Fruit fly (Drosophila melanogaster) whole organism, embryonic: ENCODE data around the gene uif.
A peak's percentile ranks its signal among the peaks of the same experiment; 100 is the strongest.

Experiments
- CG10274 ChIP-seq: fragments of 200-800 bp; sonication (Bioruptor generic); optimal IDR thresholded peaks from 3 replicates; lab custom pipeline; 2017; ENCODE audit warnings: missing biosample characterization, mild to moderate bottlenecking, missing genetic modification characterization
- CG11696 ChIP-seq: fragments of 200-800 bp; sonication (Bioruptor generic); IDR thresholded peaks from 2 replicates; pipeline ENCODE4 v1.3.6; 2022; ENCODE audit warnings: missing biosample characterization, missing genetic modification characterization
- CG12071 ChIP-seq: fragments of 200-800 bp; sonication (Bioruptor generic); optimal IDR thresholded peaks from 3 replicates; lab custom pipeline; 2018; ENCODE audit warnings: missing biosample characterization, mild to moderate bottlenecking, missing genetic modification characterization
- CG12104 ChIP-seq: fragments of 200-800 bp; sonication (Bioruptor generic); optimal IDR thresholded peaks from 3 replicates; lab custom pipeline; 2016; ENCODE audit warnings: missing biosample characterization, missing genetic modification characterization
- CG12155 ChIP-seq: fragments of 200-800 bp; sonication (Bioruptor generic); optimal IDR thresholded peaks from 3 replicates; lab custom pipeline; 2016; ENCODE audit warnings: missing biosample characterization, missing genetic modification characterization
- CG12299 ChIP-seq: fragments of 200-800 bp; sonication (Bioruptor generic); optimal IDR thresholded peaks from 2 replicates; lab custom pipeline; 2018; ENCODE audit warnings: missing biosample characterization, mild to moderate bottlenecking, missing genetic modification characterization
- CG14050 ChIP-seq: fragments of 200-800 bp; sonication (Bioruptor generic); IDR thresholded peaks from 3 replicates; pipeline ENCODE4 v1.3.6; 2022; ENCODE audit warnings: missing biosample characterization, missing genetic modification characterization
- CG14860 ChIP-seq: fragments of 200-800 bp; sonication (Bioruptor generic); IDR thresholded peaks from 3 replicates; pipeline ENCODE4 v1.3.6; 2022; ENCODE audit warnings: missing biosample characterization, missing genetic modification characterization; ENCODE audit not compliant: partially characterized antibody
- CG17328 ChIP-seq: fragments of 200-800 bp; sonication (Bioruptor generic); IDR thresholded peaks from 2 replicates; pipeline ENCODE4 v1.3.6; 2022; ENCODE audit warnings: missing biosample characterization, missing genetic modification characterization
- CG2120 ChIP-seq: fragments of 200-800 bp; sonication (Bioruptor generic); optimal IDR thresholded peaks from 3 replicates; lab custom pipeline; 2016; ENCODE audit warnings: missing biosample characterization, missing genetic modification characterization
- CG2129 ChIP-seq: fragments of 200-800 bp; sonication (Bioruptor generic); IDR thresholded peaks from 2 replicates; pipeline ENCODE4 v1.3.6; 2022; ENCODE audit warnings: missing biosample characterization, missing genetic modification characterization; ENCODE audit not compliant: partially characterized antibody
- CG2199 ChIP-seq: fragments of 200-800 bp; sonication (Bioruptor generic); IDR thresholded peaks from 3 replicates; pipeline ENCODE4 v1.3.6; 2022; ENCODE audit warnings: missing biosample characterization, missing genetic modification characterization
- CG2712 ChIP-seq: fragments of 200-800 bp; optimal IDR thresholded peaks from 3 replicates; lab custom pipeline; 2019; ENCODE audit warnings: missing biosample characterization, mild to moderate bottlenecking, missing genetic modification characterization, moderate library complexity
- CG31388 ChIP-seq: fragments of 200-800 bp; sonication (Bioruptor generic); optimal IDR thresholded peaks from 2 replicates; lab custom pipeline; 2016; ENCODE audit warnings: missing biosample characterization, missing genetic modification characterization
- CG3281 ChIP-seq: fragments of 200-800 bp; sonication (Bioruptor generic); optimal IDR thresholded peaks from 3 replicates; lab custom pipeline; 2017; ENCODE audit warnings: missing biosample characterization, mild to moderate bottlenecking, missing genetic modification characterization
- CG3847 ChIP-seq: fragments of 200-800 bp; sonication (Bioruptor generic); IDR thresholded peaks from 2 replicates; pipeline ENCODE4 v1.3.6; 2022; ENCODE audit warnings: missing biosample characterization, missing genetic modification characterization
- CG4707 ChIP-seq: fragments of 200-800 bp; sonication (Bioruptor generic); optimal IDR thresholded peaks from 2 replicates; lab custom pipeline; 2018; ENCODE audit warnings: missing biosample characterization, mild to moderate bottlenecking, missing genetic modification characterization, moderate library complexity
- CG4730 ChIP-seq: fragments of 200-800 bp; sonication (Bioruptor generic); IDR thresholded peaks from 2 replicates; pipeline ENCODE4 v1.3.6; 2022; ENCODE audit warnings: missing biosample characterization, missing genetic modification characterization
- CG5180 ChIP-seq: fragments of 200-800 bp; sonication (Bioruptor generic); optimal IDR thresholded peaks from 3 replicates; lab custom pipeline; 2017; ENCODE audit warnings: missing biosample characterization, missing genetic modification characterization, mild to moderate bottlenecking, moderate library complexity, missing genetic modification reagents
- CG7745 ChIP-seq: fragments of 200-800 bp; sonication (Bioruptor generic); optimal IDR thresholded peaks from 2 replicates; lab custom pipeline; 2018; ENCODE audit warnings: missing biosample characterization, mild to moderate bottlenecking, missing genetic modification characterization, moderate library complexity
- CG9437 ChIP-seq: fragments of 200-800 bp; sonication (Bioruptor generic); optimal IDR thresholded peaks from 2 replicates; lab custom pipeline; 2018; ENCODE audit warnings: missing biosample characterization, mild to moderate bottlenecking, missing genetic modification characterization
- Camta ChIP-seq: fragments of 200-800 bp; sonication (Bioruptor generic); optimal IDR thresholded peaks from 2 replicates; lab custom pipeline; 2016; ENCODE audit warnings: missing biosample characterization, missing genetic modification characterization
- CrebB ChIP-seq: fragments of 200-800 bp; sonication (Bioruptor generic); optimal IDR thresholded peaks from 3 replicates; lab custom pipeline; 2018; ENCODE audit warnings: missing biosample characterization, mild to moderate bottlenecking, missing genetic modification characterization
- Ets97D ChIP-seq: fragments of 200-800 bp; sonication (Bioruptor generic); optimal IDR thresholded peaks from 3 replicates; lab custom pipeline; 2016; ENCODE audit warnings: missing biosample characterization, missing genetic modification characterization
- GATAe ChIP-seq: fragments of 200-800 bp; sonication (Bioruptor generic); conservative IDR thresholded peaks from 2 replicates; pipeline ENCODE4 v1.3.6; 2022; ENCODE audit warnings: missing biosample characterization, missing genetic modification characterization
- Hey ChIP-seq: fragments of 200-800 bp; sonication (Bioruptor generic); optimal IDR thresholded peaks from 3 replicates; lab custom pipeline; 2018; ENCODE audit warnings: missing biosample characterization, mild to moderate bottlenecking, missing genetic modification characterization
- MESR4 ChIP-seq: fragments of 200-800 bp; sonication (Bioruptor generic); optimal IDR thresholded peaks from 2 replicates; lab custom pipeline; 2018; ENCODE audit warnings: missing biosample characterization, mild to moderate bottlenecking, missing genetic modification characterization, moderate library complexity
- Pdp1 ChIP-seq, 2 experiments: fragments of 200-800 bp; sonication (Bioruptor generic); optimal IDR thresholded peaks; 3 replicates each; lab custom pipeline; 2016; ENCODE audit warnings: missing biosample characterization in 2 of 2, missing genetic modification characterization in 2 of 2, mild to moderate bottlenecking in 1 of 2, moderate library complexity in 1 of 2
- Poxn ChIP-seq: fragments of 200-800 bp; sonication (Bioruptor generic); IDR thresholded peaks from 2 replicates; pipeline ENCODE4 v1.3.6; 2022; ENCODE audit warnings: missing biosample characterization, missing genetic modification characterization
- Ptx1 ChIP-seq: fragments of 200-800 bp; sonication (Bioruptor generic); IDR thresholded peaks from 2 replicates; pipeline ENCODE4 v1.3.6; 2022; ENCODE audit warnings: missing biosample characterization, missing genetic modification characterization
- Ravus ChIP-seq: fragments of 200-800 bp; sonication (Bioruptor generic); IDR thresholded peaks from 2 replicates; pipeline ENCODE4 v1.3.6; 2022; ENCODE audit warnings: missing biosample characterization, missing genetic modification characterization
- Rfx ChIP-seq: fragments of 200-800 bp; sonication (Bioruptor generic); IDR thresholded peaks from 2 replicates; pipeline ENCODE4 v1.3.6; 2022; ENCODE audit warnings: missing biosample characterization, missing genetic modification characterization
- Rx ChIP-seq: fragments of 200-800 bp; sonication (Bioruptor generic); IDR thresholded peaks from 2 replicates; pipeline ENCODE4 v1.3.6; 2022; ENCODE audit warnings: missing biosample characterization, missing genetic modification characterization
- Taf1 ChIP-seq: fragments of 200-800 bp; sonication (Bioruptor generic); IDR thresholded peaks from 2 replicates; pipeline ENCODE4 v1.3.6; 2022; ENCODE audit warnings: missing biosample characterization, missing genetic modification characterization
- Trl ChIP-seq, 3 experiments: fragments of >200 bp in 2 of 3; fragments of 200-800 bp in 1 of 3; sonication (Bioruptor generic) in 1 of 3; optimal IDR thresholded peaks; 2 replicates in 1 of 3; 3 replicates in 2 of 3; lab custom pipeline; 2016 to 2017; ENCODE audit warnings: missing biosample characterization in 1 of 3, missing genetic modification characterization in 1 of 3
- btn ChIP-seq: fragments of 200-800 bp; sonication (Bioruptor generic); optimal IDR thresholded peaks from 2 replicates; lab custom pipeline; 2016; ENCODE audit warnings: missing biosample characterization, missing genetic modification characterization
- cas ChIP-seq: fragments of 200-800 bp; sonication (Bioruptor generic); IDR thresholded peaks from 2 replicates; pipeline ENCODE4 v1.3.6; 2022; ENCODE audit warnings: missing biosample characterization, missing genetic modification characterization
- ftz-f1 ChIP-seq: fragments of 200-800 bp; sonication (Bioruptor generic); optimal IDR thresholded peaks from 2 replicates; lab custom pipeline; 2016; ENCODE audit warnings: missing biosample characterization, missing genetic modification characterization
- gsb ChIP-seq: fragments of 200-800 bp; sonication (Bioruptor generic); IDR thresholded peaks from 2 replicates; pipeline ENCODE4 v1.3.6; 2022; ENCODE audit warnings: missing biosample characterization, missing genetic modification characterization
- mam ChIP-seq: fragments of 200-800 bp; sonication (Bioruptor generic); optimal IDR thresholded peaks from 3 replicates; lab custom pipeline; 2016; ENCODE audit warnings: missing biosample characterization, missing genetic modification characterization
- pum ChIP-seq: fragments of 200-800 bp; sonication (Bioruptor generic); optimal IDR thresholded peaks from 2 replicates; lab custom pipeline; 2016; ENCODE audit warnings: missing biosample characterization, missing genetic modification characterization
- run ChIP-seq: fragments of 200-800 bp; sonication (Bioruptor generic); optimal IDR thresholded peaks from 3 replicates; lab custom pipeline; 2018; ENCODE audit warnings: missing biosample characterization, mild to moderate bottlenecking, missing genetic modification characterization
- sim ChIP-seq: fragments of 200-800 bp; sonication (Bioruptor generic); IDR thresholded peaks from 2 replicates; pipeline ENCODE4 v1.3.6; 2022; ENCODE audit warnings: missing biosample characterization, missing genetic modification characterization
- slp2 ChIP-seq: fragments of 200-800 bp; sonication (Bioruptor generic); optimal IDR thresholded peaks from 2 replicates; lab custom pipeline; 2016; ENCODE audit warnings: missing biosample characterization, missing genetic modification characterization
- ttk ChIP-seq: fragments of 200-800 bp; sonication (Bioruptor generic); IDR thresholded peaks from 2 replicates; pipeline ENCODE4 v2.1.2; 2022; ENCODE audit warnings: missing biosample characterization, missing genetic modification characterization
- tup ChIP-seq: fragments of 200-800 bp; sonication (Bioruptor generic); optimal IDR thresholded peaks from 2 replicates; lab custom pipeline; 2016; ENCODE audit warnings: missing biosample characterization, mild to moderate bottlenecking, missing genetic modification characterization, moderate library complexity
- tx ChIP-seq: fragments of 200-800 bp; sonication (Bioruptor generic); optimal IDR thresholded peaks from 2 replicates; lab custom pipeline; 2016; ENCODE audit warnings: missing biosample characterization, missing genetic modification characterization
- unc-4 ChIP-seq: fragments of 200-800 bp; sonication (Bioruptor generic); IDR thresholded peaks from 2 replicates; pipeline ENCODE4 v1.3.6; 2022; ENCODE audit warnings: missing biosample characterization, missing genetic modification characterization; ENCODE audit not compliant: partially characterized antibody
- unpg ChIP-seq: fragments of 200-800 bp; sonication (Bioruptor generic); optimal IDR thresholded peaks from 3 replicates; lab custom pipeline; 2018; ENCODE audit warnings: missing biosample characterization, mild to moderate bottlenecking, missing genetic modification characterization, moderate library complexity
- wek ChIP-seq: fragments of 200-800 bp; sonication (Bioruptor generic); optimal IDR thresholded peaks from 3 replicates; lab custom pipeline; 2018; ENCODE audit warnings: missing biosample characterization, mild to moderate bottlenecking, missing genetic modification characterization, moderate library complexity
- z ChIP-seq: fragments of 200-800 bp; sonication (Bioruptor generic); IDR thresholded peaks from 3 replicates; pipeline ENCODE4 v1.3.6; 2022; ENCODE audit warnings: missing biosample characterization, missing genetic modification characterization

The uif gene

DNA sequence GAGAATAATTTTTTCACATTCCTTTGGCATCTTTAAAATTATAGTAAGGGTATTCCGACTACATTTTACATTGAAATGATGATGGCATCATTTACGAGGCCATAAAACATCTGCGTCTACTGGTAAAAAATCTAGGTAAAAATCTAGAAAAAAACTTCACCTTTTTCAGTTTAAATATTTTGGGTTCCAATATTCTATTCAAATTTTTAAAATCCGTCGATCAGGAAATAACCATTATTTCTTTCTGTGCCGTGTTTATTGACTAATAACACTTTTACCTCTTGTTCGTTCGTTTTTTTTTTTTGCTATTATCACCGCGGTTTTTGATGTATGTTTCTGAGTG is 29.2 kb upstream of the uif start (continued):
- TF ChIP-seq Rfx (GFP tag; lab: Robert Waterston, UW) = peak; percentile 70
- TF ChIP-seq CG2120 (GFP tag; lab: Kevin White, UChicago) = peak; percentile 70
- peak; percentile 48; the same call in 1 of the 2 replicates for TF ChIP-seq CG17328 (GFP tag; lab: Robert Waterston, UW)
- TF ChIP-seq CrebB = no peak
- no peak for TF ChIP-seq CG3281 (GFP tag; lab: Kevin White, UChicago)
- TF ChIP-seq wek (GFP tag; lab: Kevin White, UChicago) = peak; percentile 43
- no peak for TF ChIP-seq CG7745 (tag; lab: Kevin White, UChicago)
- TF ChIP-seq CG12104 (GFP tag; lab: Kevin White, UChicago) = peak; percentile 58
- TF ChIP-seq Rx = peak; percentile 2; the same call in 1 of the 2 replicates
- TF ChIP-seq Camta = peak; percentile 57
- no peak for TF ChIP-seq CG2129 (GFP tag; lab: Robert Waterston, UW)
- no peak for TF ChIP-seq Trl (optimal IDR thresholded peaks at IDR 0.05; lab: Kevin White, UChicago)
- peak; percentile 28 for TF ChIP-seq Trl (GFP tag; optimal IDR thresholded peaks at IDR 0.05; lab: Kevin White, UChicago)
- TF ChIP-seq CG4707 = no peak
- TF ChIP-seq CG9437 (GFP tag; lab: Kevin White, UChicago) = peak; percentile 41
- TF ChIP-seq CG14050 (GFP tag; lab: Robert Waterston, UW) = 0 out of 3 replicates have a peak, but pooled peaks have one; percentile 11
- TF ChIP-seq CG12155 = peak; percentile 58
- TF ChIP-seq Poxn (GFP tag; lab: Robert Waterston, UW) = 0 out of 2 replicates have a peak, but pooled peaks have one; percentile 4
- no peak for TF ChIP-seq gsb (GFP tag; lab: Robert Waterston, UW)
- peak; percentile 45 for TF ChIP-seq pum (GFP tag; lab: Kevin White, UChicago)
- no peak for TF ChIP-seq Taf1 (GFP tag; lab: Robert Waterston, UW)
- TF ChIP-seq Ravus (GFP tag; lab: Robert Waterston, UW) = no peak; the same call in 1 of the 2 replicates
- peak; percentile 19 for TF ChIP-seq run (tag; lab: Kevin White, UChicago)
- TF ChIP-seq z = no peak
- no peak for TF ChIP-seq CG14860 (GFP tag; lab: Robert Waterston, UW)
- no peak; the same call in 1 of the 2 replicates for TF ChIP-seq ttk (GFP tag; lab: Robert Waterston, UW)
- no peak for TF ChIP-seq GATAe (GFP tag; lab: Robert Waterston, UW)
- TF ChIP-seq Hey (tag; lab: Kevin White, UChicago) = no peak
- TF ChIP-seq Ptx1 (GFP tag; lab: Robert Waterston, UW) = peak; percentile 75
- TF ChIP-seq mam (GFP tag; lab: Kevin White, UChicago) = peak; percentile 22
- TF ChIP-seq CG4730 (GFP tag; lab: Robert Waterston, UW) = 0 out of 2 replicates have a peak, but pooled peaks have one; percentile 44
- peak; percentile 38; the same call in 1 of the 2 replicates for TF ChIP-seq CG3847 (GFP tag; lab: Robert Waterston, UW)
- TF ChIP-seq cas (GFP tag; lab: Robert Waterston, UW) = no peak
- TF ChIP-seq CG5180 (GFP tag; lab: Kevin White, UChicago) = peak; percentile 6
- TF ChIP-seq slp2 (GFP tag; lab: Kevin White, UChicago) = peak; percentile 55
- TF ChIP-seq CG10274 (GFP tag; lab: Kevin White, UChicago) = no peak
- TF ChIP-seq tx (GFP tag; lab: Kevin White, UChicago) = peak; percentile 44
- TF ChIP-seq sim (GFP tag; lab: Robert Waterston, UW) = 0 out of 2 replicates have a peak, but pooled peaks have one; percentile 23
- TF ChIP-seq CG12299 = peak; percentile 42
- no peak for TF ChIP-seq CG12071 (GFP tag; lab: Kevin White, UChicago)
- TF ChIP-seq CG11696 (GFP tag; lab: Robert Waterston, UW) = peak; percentile 62
- no peak for TF ChIP-seq CG2199 (GFP tag; lab: Robert Waterston, UW)
- no peak for TF ChIP-seq tup (GFP tag; lab: Kevin White, UChicago)
- no peak for TF ChIP-seq ftz-f1 (GFP tag; lab: Kevin White, UChicago)
- TF ChIP-seq unc-4 (GFP tag; lab: Robert Waterston, UW) = no peak
- peak; percentile 30 for TF ChIP-seq unpg
- no peak for TF ChIP-seq btn (GFP tag; lab: Kevin White, UChicago)
- no peak for TF ChIP-seq MESR4 (GFP tag; lab: Kevin White, UChicago)
- no peak for TF ChIP-seq Ets97D
- no peak for TF ChIP-seq CG31388 (GFP tag; lab: Kevin White, UChicago)
- peak in 1 of 2 experiments; percentile 39 for TF ChIP-seq Pdp1 (GFP tag; optimal IDR thresholded peaks at IDR 0.05; lab: Kevin White, UChicago)
- peak; percentile 53 for TF ChIP-seq CG2712 (tag; lab: Kevin White, UChicago)
